Worm (Caenorhabditis elegans) whole organism, midembryonic: Measurements from ENCODE around the gene msp-152.

Source experiments
- T22C8.4 ChIP-seq: fragments of 200-800 bp; sonication (Bioruptor generic); IDR thresholded peaks from 2 replicates; pipeline ENCODE4 v1.3.6; 2022; ENCODE audit warnings: missing genetic modification characterization, missing compliant biosample characterization
- cog-1 ChIP-seq: sonication (generic microtip); optimal IDR thresholded peaks from 2 replicates; lab custom pipeline; 2016; ENCODE audit warnings: missing genetic modification characterization, missing compliant biosample characterization
- flt-1 ChIP-seq: fragments of 200-800 bp; sonication (Bioruptor generic); IDR thresholded peaks from 2 replicates; pipeline ENCODE4 v1.3.6; 2022; ENCODE audit warnings: missing genetic modification characterization, missing compliant biosample characterization
- klf-2 ChIP-seq: fragments of 200-800 bp; sonication (Bioruptor generic); conservative IDR thresholded peaks from 2 replicates; pipeline ENCODE4 v1.3.6; 2022; ENCODE audit warnings: missing genetic modification reagents, missing genetic modification characterization, missing compliant biosample characterization
- med-1 ChIP-seq: sonication (generic microtip); optimal IDR thresholded peaks from 2 replicates; lab custom pipeline; 2017; ENCODE audit warnings: missing genetic modification characterization, mild to moderate bottlenecking, missing compliant biosample characterization, antibody characterized with exemption, missing genetic modification reagents; ENCODE audit not compliant: insufficient read depth
- ref-1 ChIP-seq: fragments of 200-800 bp; sonication (Bioruptor generic); conservative IDR thresholded peaks from 2 replicates; pipeline ENCODE4 v1.3.6; 2022; ENCODE audit warnings: missing genetic modification reagents, missing genetic modification characterization, missing compliant biosample characterization
- tab-1 ChIP-seq: fragments of 200-800 bp; sonication (Bioruptor generic); IDR thresholded peaks from 2 replicates; pipeline ENCODE4 v1.3.6; 2022; ENCODE audit warnings: missing genetic modification characterization, missing compliant biosample characterization
- ztf-23 ChIP-seq: fragments of 200-800 bp; sonication (Bioruptor generic); IDR thresholded peaks from 2 replicates; pipeline ENCODE4 v1.3.6; 2022; ENCODE audit warnings: missing genetic modification reagents, missing genetic modification characterization, missing compliant biosample characterization
- ztf-29 ChIP-seq: fragments of 200-800 bp; sonication (Bioruptor generic); IDR thresholded peaks from 2 replicates; pipeline ENCODE4 v1.3.6; 2022; ENCODE audit warnings: missing genetic modification reagents, missing genetic modification characterization, missing compliant biosample characterization

The msp-152 gene

DNA sequence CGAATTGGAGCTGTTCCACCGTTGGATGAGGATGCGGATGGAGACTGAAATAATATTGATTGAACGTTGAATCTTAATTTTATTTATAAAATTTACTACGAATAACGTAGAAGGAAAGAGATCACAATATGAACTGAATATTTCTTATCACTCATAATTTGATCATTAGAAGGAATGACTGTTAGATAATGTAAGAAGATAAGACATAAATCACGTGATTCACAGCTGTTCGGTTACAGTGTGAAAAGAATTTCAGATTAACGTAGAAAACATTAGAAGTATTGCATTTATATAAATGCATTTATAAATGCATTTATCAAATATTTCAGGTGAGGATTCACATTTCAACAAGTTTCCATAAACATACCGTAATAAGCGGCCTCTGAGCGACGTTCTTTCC is 10.0 kb downstream of the msp-152 start:
- TF ChIP-seq flt-1 (GFP tag; lab: Robert Waterston, UW) (no peak), tab-1 (GFP tag; lab: Robert Waterston, UW) (no peak), T22C8.4 (GFP tag; lab: Robert Waterston, UW) (no peak), klf-2 (no peak), med-1 (GFP tag; lab: Kevin White, UChicago) (no peak), ztf-29 (GFP tag; lab: Robert Waterston, UW) (no peak), cog-1 (tag; lab: Kevin White, UChicago) (no peak), ztf-23 (GFP tag; lab: Robert Waterston, UW) (no peak), ref-1 (no peak)

- no peak for TF ChIP-seq med-1 (GFP tag; lab: Kevin White, UChicago)
- no peak for TF ChIP-seq ztf-29 (GFP tag; lab: Robert Waterston, UW)
- TF ChIP-seq T22C8.4 (GFP tag; lab: Robert Waterston, UW): no peak
- TF ChIP-seq ztf-23 (GFP tag; lab: Robert Waterston, UW): no peak
- TF ChIP-seq ref-1: no peak
- TF ChIP-seq flt-1 (GFP tag; lab: Robert Waterston, UW): no peak
- TF ChIP-seq tab-1 (GFP tag; lab: Robert Waterston, UW): no peak
- TF ChIP-seq klf-2: no peak
- TF ChIP-seq cog-1 (tag; lab: Kevin White, UChicago): no peak
Observed at ce11 chrII:4943849-4944248, 11.0 kb downstream of the msp-152 start, which contains the start of gene mdt-4. Gene mdt-4 (minus strand): TSS chrII:4943949.

ce11 chrII:4945695-4946094 is 12.9 kb downstream of the msp-152 start, which contains the start of the genes gldi-11 and ZK546.2:
Gene gldi-11 (minus strand): TSS chrII:4945789.
Gene ZK546.2 (plus strand): TSS chrII:4946027.
- no peak for TF ChIP-seq cog-1 (tag; lab: Kevin White, UChicago)
- TF ChIP-seq med-1 (GFP tag; lab: Kevin White, UChicago): no peak
- no peak for TF ChIP-seq ref-1
- TF ChIP-seq ztf-23 (GFP tag; lab: Robert Waterston, UW): no peak
- TF ChIP-seq klf-2: no peak
- TF ChIP-seq tab-1 (GFP tag; lab: Robert Waterston, UW): no peak
- no peak for TF ChIP-seq T22C8.4 (GFP tag; lab: Robert Waterston, UW)
- TF ChIP-seq ztf-29 (GFP tag; lab: Robert Waterston, UW): no peak
- TF ChIP-seq flt-1 (GFP tag; lab: Robert Waterston, UW): no peak

DNA sequence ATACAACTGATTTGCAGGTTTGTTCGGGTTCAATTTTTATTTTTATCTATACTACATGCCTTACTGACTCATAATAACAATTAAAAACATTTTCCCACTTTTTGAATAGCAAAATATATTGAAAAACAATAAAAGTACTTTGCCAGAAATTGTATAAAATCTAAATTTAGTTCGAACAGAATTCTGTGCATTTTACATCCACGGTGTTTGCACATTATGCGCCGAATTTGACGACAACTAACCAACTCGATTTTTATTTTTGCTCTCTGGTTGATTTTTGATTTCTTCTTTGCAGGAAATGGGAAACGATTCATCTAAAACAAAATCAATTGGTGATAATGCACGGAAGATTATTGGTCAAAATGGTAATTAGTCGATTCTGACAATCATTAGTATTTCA is 13.9 kb downstream of the msp-152 start:
- TF ChIP-seq flt-1 (GFP tag; lab: Robert Waterston, UW) (no peak), med-1 (GFP tag; lab: Kevin White, UChicago) (no peak), T22C8.4 (GFP tag; lab: Robert Waterston, UW) (no peak), ztf-29 (GFP tag; lab: Robert Waterston, UW) (no peak), tab-1 (GFP tag; lab: Robert Waterston, UW) (no peak), klf-2 (no peak), ztf-23 (GFP tag; lab: Robert Waterston, UW) (no peak)

- TF ChIP-seq ztf-29 (GFP tag; lab: Robert Waterston, UW): no peak
- no peak for TF ChIP-seq med-1 (GFP tag; lab: Kevin White, UChicago)
- TF ChIP-seq tab-1 (GFP tag; lab: Robert Waterston, UW): no peak
- TF ChIP-seq flt-1 (GFP tag; lab: Robert Waterston, UW): no peak
- no peak for TF ChIP-seq cog-1 (tag; lab: Kevin White, UChicago)
- TF ChIP-seq ztf-23 (GFP tag; lab: Robert Waterston, UW): 0 out of 2 replicates have a peak, but pooled peaks have one; percentile 15
- TF ChIP-seq T22C8.4 (GFP tag; lab: Robert Waterston, UW): no peak
- TF ChIP-seq ref-1: no peak
Observed at ce11 chrII:4948118-4948517, 15.3 kb downstream of the msp-152 start.

- TF ChIP-seq tab-1 (GFP tag; lab: Robert Waterston, UW) (no peak), med-1 (GFP tag; lab: Kevin White, UChicago) (no peak), cog-1 (tag; lab: Kevin White, UChicago) (no peak), klf-2 (no peak), ztf-23 (GFP tag; lab: Robert Waterston, UW) (no peak), ref-1 (no peak), ztf-29 (GFP tag; lab: Robert Waterston, UW) (no peak), T22C8.4 (GFP tag; lab: Robert Waterston, UW) (no peak), flt-1 (GFP tag; lab: Robert Waterston, UW) (no peak)
Observed at ce11 chrII:4949380-4949950, 16.6 kb downstream of the msp-152 start, which contains the start of the genes try-1 and zyg-12. Gene try-1 (minus strand): TSS chrII:4949527. Gene zyg-12 (plus strand): TSS chrII:4949900.

DNA sequence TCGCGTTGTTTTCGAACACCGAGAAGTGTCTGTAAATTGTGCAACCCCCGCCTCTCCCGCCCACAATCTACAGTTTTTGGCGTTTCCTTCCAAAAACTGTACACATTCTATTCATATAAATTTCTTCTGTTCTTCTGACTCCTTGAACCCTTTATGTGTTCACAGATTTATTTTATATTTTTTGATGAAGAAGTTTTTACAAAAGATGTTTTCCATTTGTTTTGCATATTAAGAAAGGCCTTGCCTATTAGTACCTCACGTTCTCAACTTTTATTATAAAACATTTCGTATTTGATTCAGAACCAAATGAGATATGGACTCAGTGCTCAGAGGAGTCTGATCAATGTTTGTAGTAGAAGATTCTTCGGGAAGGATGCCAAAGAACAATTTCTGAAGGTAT is 20.5 kb downstream of the msp-152 start, which contains the start of gene ndx-3:
Gene ndx-3 (plus strand): TSS at position 301 of the 400 bp plus-strand sequence.
- TF ChIP-seq T22C8.4 (GFP tag; lab: Robert Waterston, UW): no peak
- TF ChIP-seq flt-1 (GFP tag; lab: Robert Waterston, UW): no peak
- TF ChIP-seq klf-2: no peak
- TF ChIP-seq ztf-29 (GFP tag; lab: Robert Waterston, UW): no peak
- TF ChIP-seq ref-1: no peak
- TF ChIP-seq tab-1 (GFP tag; lab: Robert Waterston, UW): no peak
- no peak for TF ChIP-seq med-1 (GFP tag; lab: Kevin White, UChicago)
- no peak for TF ChIP-seq cog-1 (tag; lab: Kevin White, UChicago)

DNA sequence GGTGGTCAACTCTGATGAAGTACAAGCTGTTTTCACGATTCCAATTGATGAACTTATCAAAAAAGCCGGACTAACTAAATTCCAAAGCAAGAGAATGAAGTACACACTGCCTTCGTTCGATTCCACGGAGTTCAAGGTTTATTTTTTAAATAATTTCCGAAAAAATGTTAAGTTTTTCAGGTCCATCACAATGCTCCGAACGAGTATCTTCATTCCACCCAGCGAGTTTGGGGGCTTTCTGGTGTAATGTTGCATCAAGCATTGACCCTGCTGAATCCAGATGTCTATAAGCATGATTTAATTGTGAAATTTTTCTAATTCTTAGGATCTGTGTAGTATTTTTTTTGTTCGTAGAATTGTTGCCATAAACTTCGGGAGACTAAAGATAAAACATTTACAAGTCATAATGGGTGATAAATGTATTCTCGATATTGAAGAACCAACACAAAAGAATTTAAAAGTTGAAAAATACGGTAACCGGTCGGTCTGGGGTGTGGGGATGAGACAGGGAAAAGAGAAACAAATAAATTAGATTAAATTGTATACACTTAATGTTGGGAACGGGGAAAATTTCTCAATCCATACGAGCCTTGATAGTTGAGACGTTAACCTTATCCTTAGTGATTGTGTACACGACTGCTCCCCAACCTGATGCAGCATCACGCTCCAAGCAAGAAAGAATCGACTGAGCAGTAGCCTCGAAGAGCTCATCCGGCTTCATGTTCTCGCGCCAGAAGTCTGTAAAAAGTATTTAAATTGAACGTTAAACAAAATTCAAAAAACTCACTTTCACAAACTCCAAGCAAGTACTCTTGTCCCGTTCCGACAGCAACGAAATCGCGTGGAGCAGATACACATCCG is 21.5 kb downstream of the msp-152 start:
- TF ChIP-seq ztf-23 (GFP tag; lab: Robert Waterston, UW) (no peak), ztf-29 (GFP tag; lab: Robert Waterston, UW) (no peak), T22C8.4 (GFP tag; lab: Robert Waterston, UW) (no peak), klf-2 (no peak), med-1 (GFP tag; lab: Kevin White, UChicago) (no peak), flt-1 (GFP tag; lab: Robert Waterston, UW) (no peak), tab-1 (GFP tag; lab: Robert Waterston, UW) (no peak), ref-1 (no peak), cog-1 (tag; lab: Kevin White, UChicago) (no peak)
